Worm (Caenorhabditis elegans): ENCODE measurements around the gene C14B9.8.

The C14B9.8 gene

ce11 chrIII:8117155-8117554, 27.3 kb downstream of the C14B9.8 start:
- TF ChIP-seq snpc-1.1 (tag; optimal IDR thresholded peaks at IDR 0.05; ENCODE audit: insufficient read depth) (no peak), attf-5 (GFP tag; optimal IDR thresholded peaks at IDR 0.05) (no peak), zfh-2 (GFP tag; conservative IDR thresholded peaks at IDR 0.05) (peak; percentile 85), egrh-3 (GFP tag; IDR thresholded peaks at IDR 0.05) (peak; percentile 54)

DNA sequence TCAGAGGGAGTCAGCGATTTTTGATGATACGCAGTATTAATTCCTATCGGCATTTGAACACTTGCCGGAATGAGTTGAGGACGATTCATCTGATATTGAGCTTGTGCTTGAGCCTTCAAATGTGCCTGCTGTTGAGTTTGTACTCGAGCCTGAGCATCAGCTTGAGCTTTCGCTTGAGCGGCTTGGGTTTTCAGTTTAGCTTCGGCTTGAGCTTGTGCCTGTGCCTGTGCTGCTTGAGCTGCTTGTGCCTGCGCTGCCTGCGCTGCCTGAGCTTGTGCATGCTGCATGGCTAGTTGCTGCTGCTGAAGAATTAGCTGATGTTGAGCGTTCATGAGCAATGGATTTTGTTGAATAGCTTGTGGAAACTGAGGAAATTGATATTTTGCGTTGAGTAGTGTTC, 28.6 kb downstream of the C14B9.8 start:
- TF ChIP-seq repo-1 (tag; optimal IDR thresholded peaks at IDR 0.05) (no peak), zfh-2 (GFP tag; conservative IDR thresholded peaks at IDR 0.05) (peak; percentile 59)

- TF ChIP-seq F39B2.1 (GFP tag; IDR thresholded peaks at IDR 0.05) (no peak), chd-7 (tag; optimal IDR thresholded peaks at IDR 0.05) (no peak), let-607 (tag; optimal IDR thresholded peaks at IDR 0.05) (no peak), dpl-1 (GFP tag; optimal IDR thresholded peaks at IDR 0.05) (no peak)
These were observed 33.1 kb downstream of the C14B9.8 start for ce11 chrIII:8111347-8111746.

ce11 chrIII:8109459-8110057, 34.9 kb downstream of the C14B9.8 start:
- TF ChIP-seq hrde-1 (tag; optimal IDR thresholded peaks at IDR 0.05; ENCODE audit: borderline replicate concordance) (peak; percentile 84), snpc-3.4 (tag; optimal IDR thresholded peaks at IDR 0.05) (peak; percentile 89), nhr-80 (tag; optimal IDR thresholded peaks at IDR 0.05) (peak; percentile 26), attf-6 (GFP tag; IDR thresholded peaks at IDR 0.05) (peak; percentile 69; the same call in 1 of the 2 replicates), tlf-1 (GFP tag; optimal IDR thresholded peaks at IDR 0.05) (peak; percentile 33), lin-54 (GFP tag; optimal IDR thresholded peaks at IDR 0.05) (peak; percentile 72), ztf-28 (GFP tag; IDR thresholded peaks at IDR 0.05) (peak; percentile 74; the same call in 1 of the 2 replicates), unc-62 (GFP tag; optimal IDR thresholded peaks at IDR 0.05) (no peak), ztf-25 (GFP tag; IDR thresholded peaks at IDR 0.05) (peak; percentile 83), madf-3 (GFP tag; IDR thresholded peaks at IDR 0.05) (no peak), snpc-1.3 (tag; optimal IDR thresholded peaks at IDR 0.05; ENCODE audit: insufficient read depth) (peak; percentile 69), let-607 (tag; optimal IDR thresholded peaks at IDR 0.05) (peak; percentile 39 to 67), Y95B8A.8 (GFP tag; IDR thresholded peaks at IDR 0.05) (peak; percentile 71; the same call in 1 of the 2 replicates), Y56A3A.18 (GFP tag; IDR thresholded peaks at IDR 0.05) (peak; percentile 83), athp-1 (tag; optimal IDR thresholded peaks at IDR 0.05) (peak; percentile 24), lin-35 (GFP tag; optimal IDR thresholded peaks at IDR 0.05) (peak in 2 of 3 experiments; percentile 4 to 81), ztf-18 (tag; optimal IDR thresholded peaks at IDR 0.05) (peak; percentile 77), rpc-1 (optimal IDR thresholded peaks at IDR 0.05) (peak; percentile 88), rpc-1 (tag; optimal IDR thresholded peaks at IDR 0.05) (peak; percentile 94), ceh-27 (GFP tag; optimal IDR thresholded peaks at IDR 0.05) (peak; percentile 89), B0035.1 (tag; optimal IDR thresholded peaks at IDR 0.05) (peak; percentile 62), K12H6.12 (tag; optimal IDR thresholded peaks at IDR 0.05) (peak; percentile 66), F39B2.1 (GFP tag; IDR thresholded peaks at IDR 0.05) (no peak), chd-7 (tag; optimal IDR thresholded peaks at IDR 0.05) (peak; percentile 81), C06A6.2 (GFP tag; conservative IDR thresholded peaks at IDR 0.05) (0 out of 2 replicates have a peak, but pooled peaks have one; percentile 18), ama-1 (optimal IDR thresholded peaks at IDR 0.05) (no peak), ama-1 (GFP tag; optimal IDR thresholded peaks at IDR 0.05) (peak in 1 of 2 experiments; percentile 90), pha-4 (tag; optimal IDR thresholded peaks at IDR 0.05) (no peak), egl-18 (GFP tag; IDR thresholded peaks at IDR 0.05) (no peak), zfh-2 (GFP tag; conservative IDR thresholded peaks at IDR 0.05) (peak; percentile 48; the same call in 1 of the 2 replicates), dpl-1 (GFP tag; optimal IDR thresholded peaks at IDR 0.05) (peak; percentile 12), ZK185.1 (tag; optimal IDR thresholded peaks at IDR 0.05; ENCODE audit: poor library complexity, severe bottlenecking) (peak; percentile 59), pbrm-1 (GFP tag; IDR thresholded peaks at IDR 0.05) (peak; percentile 85), Y67H2A.10 (GFP tag; conservative IDR thresholded peaks at IDR 0.05) (0 out of 2 replicates have a peak, but pooled peaks have one; percentile 30), dpff-1 (tag; optimal IDR thresholded peaks at IDR 0.05) (no peak), egrh-3 (GFP tag; IDR thresholded peaks at IDR 0.05) (peak; percentile 52), lsl-1 (GFP tag; optimal IDR thresholded peaks at IDR 0.05) (peak; percentile 57), F22D6.2 (tag; optimal IDR thresholded peaks at IDR 0.05) (peak; percentile 17)
